Worm (Caenorhabditis elegans): ENCODE results near the gene lge-1.

DNA sequence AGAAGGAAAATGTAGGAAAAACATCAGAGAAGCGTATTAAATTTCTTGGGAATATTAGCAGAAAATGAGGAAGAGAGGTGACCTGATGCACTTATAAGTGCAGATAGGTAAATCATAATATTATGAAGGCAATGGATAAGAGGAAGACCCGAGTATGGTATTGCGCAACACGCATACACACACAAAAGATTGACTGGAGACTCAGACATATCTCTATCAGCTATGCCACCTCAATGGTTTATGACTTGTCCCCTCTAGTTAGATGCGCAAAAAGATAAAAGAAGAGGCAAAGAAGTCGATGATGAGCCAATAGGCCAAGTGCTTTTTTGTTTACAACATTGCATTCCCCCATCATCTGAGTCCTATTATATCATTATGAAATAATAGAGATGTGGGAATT, 34.3 kb upstream of the lge-1 start:
- no peak for TF ChIP-seq ets-4 (tag; optimal IDR thresholded peaks at IDR 0.05)
- no peak for TF ChIP-seq npax-4 (tag; optimal IDR thresholded peaks at IDR 0.05)
- TF ChIP-seq ama-1 (optimal IDR thresholded peaks at IDR 0.05): no peak
- TF ChIP-seq pag-3 (tag; optimal IDR thresholded peaks at IDR 0.05; ENCODE audit: borderline replicate concordance): no peak
- no peak for TF ChIP-seq ceh-9 (tag; optimal IDR thresholded peaks at IDR 0.05)
- no peak for TF ChIP-seq unc-42 (tag; optimal IDR thresholded peaks at IDR 0.05)
- TF ChIP-seq ref-2 (tag; optimal IDR thresholded peaks at IDR 0.05): no peak
- TF ChIP-seq C08G9.2 (tag; optimal IDR thresholded peaks at IDR 0.05): no peak
- TF ChIP-seq ceh-30 (tag; optimal IDR thresholded peaks at IDR 0.05): no peak
- TF ChIP-seq ceh-2 (tag; optimal IDR thresholded peaks at IDR 0.05): no peak

Measured in whole organism, late embryonic.